Fruit fly (Drosophila melanogaster) whole organism, adult: ENCODE measurements around the gene Elo68beta.

Experiments
- CG12768 ChIP-seq: fragments of 200-800 bp; sonication (Bioruptor generic); optimal IDR thresholded peaks from 2 replicates; lab custom pipeline; 2017; ENCODE audit warnings: missing biosample characterization, missing genetic modification characterization, mild to moderate bottlenecking, moderate library complexity, missing genetic modification reagents
- CG14711 ChIP-seq: fragments of 200-800 bp; sonication (Bioruptor generic); optimal IDR thresholded peaks from 2 replicates; lab custom pipeline; 2018; ENCODE audit warnings: missing biosample characterization, mild to moderate bottlenecking, missing genetic modification characterization, moderate library complexity
- CG33017 ChIP-seq: fragments of 200-800 bp; sonication (Bioruptor generic); optimal IDR thresholded peaks from 2 replicates; lab custom pipeline; 2018; ENCODE audit warnings: missing biosample characterization, mild to moderate bottlenecking, missing genetic modification characterization, moderate library complexity
- CG7045 ChIP-seq: fragments of 200-800 bp; sonication (Bioruptor generic); optimal IDR thresholded peaks from 2 replicates; lab custom pipeline; 2017; ENCODE audit warnings: missing biosample characterization, mild to moderate bottlenecking, missing genetic modification characterization
- CG7101 ChIP-seq: fragments of 200-800 bp; sonication (Bioruptor generic); optimal IDR thresholded peaks from 2 replicates; lab custom pipeline; 2018; ENCODE audit warnings: missing biosample characterization, mild to moderate bottlenecking, missing genetic modification characterization, moderate library complexity
- Crg-1 ChIP-seq: fragments of 200-800 bp; sonication (Bioruptor generic); optimal IDR thresholded peaks from 2 replicates; lab custom pipeline; 2016; ENCODE audit warnings: missing biosample characterization, missing genetic modification characterization
- cic ChIP-seq: fragments of 200-800 bp; sonication (Bioruptor generic); optimal IDR thresholded peaks from 2 replicates; lab custom pipeline; 2017; ENCODE audit warnings: missing biosample characterization, mild to moderate bottlenecking, missing genetic modification characterization, moderate library complexity
- tj ChIP-seq: fragments of 200-800 bp; sonication (Bioruptor generic); optimal IDR thresholded peaks from 3 replicates; lab custom pipeline; 2017; ENCODE audit warnings: missing biosample characterization, mild to moderate bottlenecking, missing genetic modification characterization, moderate library complexity

DNA sequence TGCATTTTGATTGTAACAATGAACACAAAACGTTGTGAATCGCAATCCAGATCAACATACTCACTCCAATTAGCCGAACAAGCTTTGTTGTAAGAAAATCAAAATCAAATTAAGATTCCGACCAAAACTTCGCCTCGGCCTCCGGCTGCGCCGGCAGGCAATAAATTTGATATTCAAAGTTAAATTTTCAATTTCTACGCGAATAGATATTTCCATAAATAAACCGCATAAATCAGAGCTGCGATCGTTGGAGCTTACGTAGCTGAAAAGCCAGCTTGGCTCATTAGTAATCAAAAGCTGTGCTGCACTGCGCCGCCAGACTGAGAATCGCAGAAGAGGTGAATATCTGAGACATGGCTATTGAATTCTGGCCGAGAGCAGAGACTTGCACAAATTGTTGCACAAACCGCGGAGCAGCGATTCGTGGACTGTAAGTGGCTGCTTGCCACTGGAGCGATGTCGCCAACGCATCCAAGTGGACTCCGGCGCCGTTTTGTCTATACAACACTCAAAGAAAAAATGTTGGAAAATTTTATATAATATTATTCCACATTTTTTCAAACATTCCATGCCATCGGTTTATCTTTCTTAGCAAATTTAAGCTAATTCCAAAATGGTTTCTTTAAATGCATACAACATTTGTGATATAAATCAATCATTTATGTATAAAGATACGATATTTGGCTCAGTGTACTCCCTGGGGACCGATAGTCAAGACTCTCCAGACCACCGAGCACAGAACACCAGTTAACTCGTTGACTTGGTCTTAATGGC, 47.2 kb upstream of the Elo68beta start:
- TF ChIP-seq CG7101 (tag; lab: Kevin White, UChicago): no peak
- TF ChIP-seq CG33017: no peak
- TF ChIP-seq CG14711 (tag; lab: Kevin White, UChicago): no peak
- TF ChIP-seq Crg-1 (GFP tag; lab: Kevin White, UChicago): no peak
- no peak for TF ChIP-seq cic (GFP tag; lab: Kevin White, UChicago)
- no peak for TF ChIP-seq tj (GFP tag; lab: Kevin White, UChicago)
- TF ChIP-seq CG12768: no peak
- no peak for TF ChIP-seq CG7045
